Worm (Caenorhabditis elegans) whole organism, young adult: ENCODE data around the gene arid-1.

Experiments used
- F57A8.1 ChIP-seq: fragments of 200-800 bp; sonication (Bioruptor generic); optimal IDR thresholded peaks from 2 replicates; lab custom pipeline; 2018; ENCODE audit warnings: mild to moderate bottlenecking, missing genetic modification characterization, moderate library complexity, missing compliant biosample characterization
- F57C9.4 ChIP-seq: sonication (generic microtip); optimal IDR thresholded peaks from 2 replicates; lab custom pipeline; 2017; ENCODE audit warnings: mild to moderate bottlenecking, missing genetic modification characterization, missing compliant biosample characterization
- bed-2 ChIP-seq: fragments of 200-800 bp; sonication (Bioruptor generic); IDR thresholded peaks from 2 replicates; pipeline ENCODE4 v1.3.6; 2022; ENCODE audit warnings: missing genetic modification reagents, missing genetic modification characterization, missing compliant biosample characterization
- cebp-1 ChIP-seq, 2 experiments: fragments of 200-800 bp in 1 of 2; sonication (Bioruptor generic) in 1 of 2; sonication (generic microtip) in 1 of 2; IDR thresholded peaks in 1 of 2; optimal IDR thresholded peaks in 1 of 2; 2 replicates each; pipeline versions ENCODE4 v1.3.6 to Lab custom; 2017 to 2022; ENCODE audit warnings: missing compliant biosample characterization in 2 of 2, missing genetic modification characterization in 2 of 2, mild to moderate bottlenecking in 1 of 2, missing genetic modification reagents in 1 of 2, moderate library complexity in 1 of 2

DNA sequence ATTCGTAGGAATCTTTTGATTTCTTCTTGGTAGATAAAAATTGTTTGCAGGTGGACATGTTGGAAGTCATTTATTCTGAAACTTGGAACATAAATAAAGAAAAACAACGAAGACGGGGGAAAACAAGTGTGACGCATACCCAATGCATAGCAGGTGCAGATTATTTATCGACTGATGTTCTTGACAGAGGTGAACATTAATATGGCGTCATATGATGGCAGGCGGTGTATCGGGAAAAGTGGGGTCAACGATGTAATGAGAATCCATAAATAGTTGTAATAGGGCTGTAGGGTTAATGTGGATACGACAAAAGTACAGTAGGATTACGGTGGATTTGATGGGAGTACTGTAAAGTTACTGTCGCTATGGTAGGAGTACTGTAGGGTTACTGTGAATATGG lies 54.3 kb downstream of the arid-1 start, which contains the start of gene txt-2:
- TF ChIP-seq F57A8.1 (GFP tag; lab: Kevin White, UChicago) (no peak), F57C9.4 (tag; lab: Kevin White, UChicago) (no peak), cebp-1 (GFP tag; IDR thresholded peaks at IDR 0.05; lab: Robert Waterston, UW) (no peak), cebp-1 (tag; optimal IDR thresholded peaks at IDR 0.05; lab: Kevin White, UChicago) (no peak), bed-2 (no peak)
